Fruit fly (Drosophila melanogaster): ENCODE results near the gene Arp5.

Gene Arp5

DNA sequence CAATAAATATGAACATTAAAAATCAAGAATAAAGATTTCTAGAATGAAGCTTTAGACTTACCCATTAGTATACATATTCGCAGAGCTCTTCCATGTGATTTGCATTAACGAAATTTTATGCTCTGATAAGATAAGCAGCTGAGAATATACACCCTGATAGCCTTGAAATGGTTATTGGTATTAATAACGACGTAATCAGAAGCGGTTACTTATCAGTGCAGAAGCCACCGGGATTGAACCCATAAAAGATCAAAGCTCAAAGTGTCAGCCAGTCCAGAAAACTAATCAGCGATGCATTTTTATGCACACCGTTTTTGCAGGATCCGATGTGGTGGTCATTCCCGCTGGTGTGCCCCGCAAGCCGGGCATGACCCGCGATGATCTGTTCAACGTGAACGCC lies 42.1 kb downstream of the Arp5 start:
- no peak for TF ChIP-seq Hr4 (GFP tag; optimal IDR thresholded peaks at IDR 0.05)
- TF ChIP-seq CG10631 (GFP tag; optimal IDR thresholded peaks at IDR 0.05): no peak
- peak; percentile 95 for TF ChIP-seq svp (GFP tag)
- TF ChIP-seq CG8319 (GFP tag; optimal IDR thresholded peaks at IDR 0.05): no peak
- no peak for TF ChIP-seq CG16779 (tag; optimal IDR thresholded peaks at IDR 0.05)
- no peak for TF ChIP-seq Eip78C (GFP tag)
- peak; percentile 49 for TF ChIP-seq vri (GFP tag; optimal IDR thresholded peaks at IDR 0.05)
- TF ChIP-seq CG4318 (GFP tag; optimal IDR thresholded peaks at IDR 0.05): no peak
- no peak for TF ChIP-seq fd85E (GFP tag; optimal IDR thresholded peaks at IDR 0.05)
- no peak for TF ChIP-seq Smox (GFP tag; optimal IDR thresholded peaks at IDR 0.05)

DNA sequence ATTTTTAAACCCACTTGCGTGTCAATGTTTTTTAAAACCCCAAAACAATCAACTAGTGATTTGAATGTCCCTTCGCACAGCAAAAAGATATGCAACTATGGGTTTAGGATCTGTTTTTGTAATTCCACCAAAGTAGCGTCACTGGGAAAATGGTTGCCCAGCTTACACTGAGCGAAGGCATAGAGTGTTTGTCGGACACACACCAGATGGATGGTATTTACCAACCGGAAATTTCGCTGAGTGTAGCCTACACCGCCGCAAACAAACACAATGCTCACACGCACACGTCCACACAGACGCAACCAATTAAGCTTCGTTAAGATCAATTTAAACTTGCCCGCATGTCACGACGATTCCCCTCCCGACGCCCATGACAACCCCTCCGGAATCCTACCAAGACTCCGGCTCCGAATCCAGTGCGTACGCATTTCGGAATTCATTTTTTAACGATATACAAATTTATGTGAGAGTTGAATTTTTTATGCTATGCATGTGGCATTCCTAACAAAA lies 43.5 kb downstream of the Arp5 start:
- TF ChIP-seq Eip78C (GFP tag): peak; percentile 66
- TF ChIP-seq Sox14 (GFP tag; optimal IDR thresholded peaks at IDR 0.05): no peak
- no peak for TF ChIP-seq CG10669 (GFP tag; optimal IDR thresholded peaks at IDR 0.05)
- no peak for TF ChIP-seq Eip93F (GFP tag; optimal IDR thresholded peaks at IDR 0.05)
- TF ChIP-seq spab (GFP tag; optimal IDR thresholded peaks at IDR 0.05): no peak
- TF ChIP-seq CG15336 (GFP tag; IDR thresholded peaks at IDR 0.05): no peak
- no peak for TF ChIP-seq pdm3 (GFP tag; optimal IDR thresholded peaks at IDR 0.05)
- no peak for TF ChIP-seq CG32006 (GFP tag; optimal IDR thresholded peaks at IDR 0.05)
- no peak for TF ChIP-seq cyc (GFP tag; optimal IDR thresholded peaks at IDR 0.05)
- no peak for TF ChIP-seq acj6 (GFP tag; optimal IDR thresholded peaks at IDR 0.05)
- TF ChIP-seq CG3919 (GFP tag; optimal IDR thresholded peaks at IDR 0.05): no peak
- TF ChIP-seq CG6808 (GFP tag; optimal IDR thresholded peaks at IDR 0.05): no peak
- TF ChIP-seq Sox15 (GFP tag; optimal IDR thresholded peaks at IDR 0.05): no peak
- no peak for TF ChIP-seq CG4318 (GFP tag; optimal IDR thresholded peaks at IDR 0.05)
- peak; percentile 44 for TF ChIP-seq svp (GFP tag)

DNA sequence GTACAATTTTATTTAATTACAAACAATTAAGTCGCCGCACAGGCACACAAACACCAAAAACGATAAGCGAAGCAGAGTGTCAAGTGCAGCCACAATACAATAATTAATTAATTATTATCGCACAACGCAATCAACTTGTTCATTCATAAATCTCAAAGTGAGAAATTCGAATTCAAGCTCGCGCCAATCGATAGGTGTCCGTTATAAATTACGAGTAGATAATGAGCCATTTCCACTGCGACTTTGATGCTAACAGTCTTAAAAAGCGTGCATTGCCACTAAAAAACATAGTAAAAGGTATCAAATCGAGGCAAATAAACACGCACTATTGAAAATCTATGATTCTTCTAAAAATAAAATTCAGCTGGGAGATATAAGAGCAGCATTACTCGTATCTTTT lies 44.9 kb downstream of the Arp5 start:
- TF ChIP-seq svp (GFP tag) (peak; percentile 72), Sox102F (GFP tag; optimal IDR thresholded peaks at IDR 0.05) (no peak)

DNA sequence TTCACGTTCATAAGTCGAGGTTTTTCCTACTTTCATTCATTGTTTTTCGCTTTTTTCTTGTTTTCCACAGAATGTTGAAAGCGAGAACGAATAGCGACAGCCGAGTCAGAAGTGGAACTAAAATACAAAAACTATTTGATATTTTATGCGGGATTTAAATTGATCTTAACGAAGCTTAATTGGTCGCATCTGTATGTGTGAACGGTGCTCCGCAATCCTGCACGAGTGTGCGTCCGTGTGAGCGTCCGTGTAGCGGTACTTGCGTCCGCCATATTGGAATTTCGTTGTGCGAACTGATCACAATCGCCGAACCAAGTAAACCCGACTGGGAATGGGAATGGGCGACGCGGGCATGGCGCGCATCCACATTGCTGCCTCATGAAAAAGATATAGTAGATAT lies 46.9 kb downstream of the Arp5 start:
- no peak for TF ChIP-seq CG1621 (tag; optimal IDR thresholded peaks at IDR 0.05)
- no peak for TF ChIP-seq fd85E (GFP tag; optimal IDR thresholded peaks at IDR 0.05)
- TF ChIP-seq CG8632 (GFP tag; optimal IDR thresholded peaks at IDR 0.05): no peak

DNA sequence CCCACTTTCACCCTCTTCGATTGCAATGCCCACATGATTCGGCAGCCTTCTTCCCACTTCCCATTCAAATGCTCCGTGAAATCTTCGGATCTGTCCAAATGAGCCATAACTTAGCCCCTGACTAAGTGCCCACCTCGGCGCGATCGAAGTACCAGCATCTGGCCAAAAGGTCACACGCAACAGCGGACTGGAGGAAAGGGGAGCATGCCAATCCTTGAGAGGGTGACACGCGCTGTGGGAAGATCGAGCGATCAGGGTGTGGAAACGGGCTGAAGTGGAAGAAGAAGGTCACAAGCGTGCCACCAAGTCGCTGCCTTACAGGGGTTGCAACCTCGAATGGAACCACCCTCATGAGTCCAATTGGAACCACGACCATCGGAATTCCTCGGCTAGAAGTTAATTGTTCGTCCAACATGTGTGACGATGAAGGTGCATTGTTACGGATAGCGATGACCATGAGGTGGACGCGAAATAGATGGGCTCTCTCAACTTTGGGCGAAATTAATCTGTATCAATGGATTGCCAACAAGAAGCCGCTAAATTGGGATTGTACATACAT lies 49.5 kb downstream of the Arp5 start:
- no peak for TF ChIP-seq salr (GFP tag; optimal IDR thresholded peaks at IDR 0.05)
- no peak for TF ChIP-seq CG10669 (GFP tag; optimal IDR thresholded peaks at IDR 0.05)
- no peak for TF ChIP-seq pdm3 (GFP tag; optimal IDR thresholded peaks at IDR 0.05)
- TF ChIP-seq CG8632 (GFP tag; optimal IDR thresholded peaks at IDR 0.05): no peak
- no peak for TF ChIP-seq Hr38 (GFP tag; optimal IDR thresholded peaks at IDR 0.05)
- no peak for TF ChIP-seq CG1621 (tag; optimal IDR thresholded peaks at IDR 0.05)
- no peak for TF ChIP-seq eg (GFP tag; IDR thresholded peaks at IDR 0.05)
- TF ChIP-seq fd85E (GFP tag; optimal IDR thresholded peaks at IDR 0.05): no peak
- no peak for TF ChIP-seq CG16779 (tag; optimal IDR thresholded peaks at IDR 0.05)

DNA sequence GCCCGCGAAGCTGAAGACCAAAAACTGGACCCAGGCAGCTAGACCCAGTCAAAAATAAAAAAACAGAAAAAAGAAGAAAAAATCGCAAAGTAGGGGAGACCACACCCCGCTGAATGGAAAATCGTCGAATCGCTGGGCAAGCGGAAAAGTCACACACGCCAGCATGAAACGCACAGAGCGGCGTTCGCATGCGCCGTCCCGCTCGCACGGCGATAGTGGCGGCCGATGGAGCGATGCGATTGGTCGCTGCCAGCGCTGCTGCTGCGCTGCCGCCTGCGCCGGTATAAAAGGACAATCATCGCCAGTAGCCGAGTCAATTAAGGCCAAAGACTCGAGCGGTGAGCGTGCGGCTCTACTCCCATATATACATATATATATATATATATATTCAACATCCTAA lies 50.6 kb downstream of the Arp5 start, which contains the start of gene repo:
TSS of gene repo (plus strand) at position 314 of the 400 bp plus-strand sequence.
- TF ChIP-seq CG6163 (GFP tag; IDR thresholded peaks at IDR 0.05): 0 out of 3 replicates have a peak, but pooled peaks have one; percentile 7
- no peak for TF ChIP-seq esn (GFP tag; optimal IDR thresholded peaks at IDR 0.05)
- no peak for TF ChIP-seq svp (GFP tag)
- TF ChIP-seq ss (GFP tag; optimal IDR thresholded peaks at IDR 0.05): no peak
- TF ChIP-seq CG31627 (GFP tag; optimal IDR thresholded peaks at IDR 0.05): no peak

Data from whole organism, prepupa.